Fruit fly (Drosophila melanogaster) whole organism: Measurements from ENCODE around the gene Crz.

Experiments used
- pan ChIP-seq: fragments of >200 bp; optimal IDR thresholded peaks from 2 replicates; lab custom pipeline; 2017
- usp ChIP-seq: fragments of >200 bp; optimal IDR thresholded peaks from 2 replicates; lab custom pipeline; 2017; ENCODE audit warnings: missing biosample characterization, missing genetic modification characterization, mixed read lengths

DNA sequence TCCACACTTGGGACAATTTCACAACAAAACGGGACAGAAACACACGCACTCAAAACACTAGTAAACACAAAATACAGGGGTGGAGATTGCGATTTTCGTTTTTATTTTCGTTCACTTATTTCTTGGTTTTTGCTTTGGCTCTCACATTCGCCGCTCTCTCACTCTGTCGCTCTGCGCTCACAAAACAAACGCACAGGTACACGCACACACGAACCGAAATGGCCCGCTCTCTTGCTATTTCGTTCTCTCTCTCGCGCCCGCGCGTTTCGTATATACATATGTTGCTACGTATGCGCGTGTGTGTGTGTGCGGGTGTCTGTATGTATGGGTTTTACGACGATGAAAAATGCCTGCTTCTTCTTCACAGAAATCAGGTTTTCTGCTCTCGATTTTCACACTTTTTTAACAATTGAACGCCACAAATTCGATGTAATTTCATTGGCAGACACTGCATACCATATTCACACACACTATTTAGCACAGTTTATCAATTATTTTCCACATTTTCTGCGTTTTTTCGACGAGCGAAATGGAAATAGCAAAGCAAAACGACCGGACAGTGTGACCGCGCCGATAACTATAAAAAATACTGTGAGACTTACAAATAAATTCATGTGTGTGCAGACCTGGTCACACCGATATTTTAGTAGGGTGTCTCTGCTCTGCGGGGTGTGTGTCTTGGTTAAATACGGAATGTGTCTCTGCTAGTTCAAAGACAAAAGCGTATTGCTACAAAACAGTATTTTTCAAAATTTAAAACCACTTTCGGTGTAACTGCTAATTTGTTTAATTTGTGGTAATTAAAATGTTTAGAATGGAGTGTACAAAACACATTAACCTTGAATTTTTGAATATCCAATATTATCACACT is 28.1 kb upstream of the Crz start, which contains the start of gene trx:
- TF ChIP-seq pan (lab: Kevin White, UChicago) (no peak), usp (no peak)
